Worm (Caenorhabditis elegans) whole organism, L4 larva: ENCODE results near the gene T19C3.3.

Experiments used
- F49E8.2 ChIP-seq: sonication (generic microtip); optimal IDR thresholded peaks from 2 replicates; lab custom pipeline; 2016; ENCODE audit warnings: missing compliant biosample characterization, mild to moderate bottlenecking, missing genetic modification characterization, borderline replicate concordance
- T26A8.4 ChIP-seq: fragments of 200-800 bp; sonication (Bioruptor generic); IDR thresholded peaks from 2 replicates; pipeline ENCODE4 v1.3.6; 2022; ENCODE audit warnings: missing genetic modification characterization, missing compliant biosample characterization
- Y48G9A.11 ChIP-seq: fragments of 200-800 bp; sonication (Bioruptor generic); IDR thresholded peaks from 2 replicates; pipeline ENCODE4 v1.3.6; 2022; ENCODE audit warnings: missing genetic modification reagents, missing genetic modification characterization, missing compliant biosample characterization
- Y75B8A.6 ChIP-seq: fragments of 200-800 bp; sonication (Bioruptor generic); IDR thresholded peaks from 2 replicates; pipeline ENCODE4 v1.3.6; 2022; ENCODE audit warnings: missing genetic modification reagents, missing genetic modification characterization, missing compliant biosample characterization
- aha-1 ChIP-seq: fragments of 150-350 bp; peaks from one replicate; lab custom pipeline; 2014; ENCODE audit warnings: missing biosample characterization, missing genetic modification characterization
- arid-1 ChIP-seq: fragments of 200-800 bp; sonication (Bioruptor generic); conservative IDR thresholded peaks from 2 replicates; pipeline ENCODE4 v1.3.6; 2022; ENCODE audit warnings: missing genetic modification reagents, missing genetic modification characterization, missing compliant biosample characterization
- ceh-28 ChIP-seq: fragments of 150-350 bp; optimal IDR thresholded peaks from 2 replicates; lab custom pipeline; 2014; ENCODE audit warnings: missing biosample characterization, missing genetic modification reagents, missing genetic modification characterization
- ceh-62 ChIP-seq: sonication (generic microtip); optimal IDR thresholded peaks from 2 replicates; lab custom pipeline; 2017; ENCODE audit warnings: missing biosample characterization, missing genetic modification characterization
- daf-16 ChIP-seq, 3 experiments: sonication (generic microtip); optimal IDR thresholded peaks; 2 replicates each; lab custom pipeline; 2016 to 2017; ENCODE audit warnings: missing genetic modification characterization in 3 of 3, missing genetic modification reagents in 3 of 3, mild to moderate bottlenecking in 2 of 3, missing compliant biosample characterization in 2 of 3, missing biosample characterization in 1 of 3, moderate library complexity in 1 of 3
- daf-8 ChIP-seq: fragments of 200-800 bp; sonication (Bioruptor generic); IDR thresholded peaks from 2 replicates; pipeline ENCODE4 v1.3.6; 2022; ENCODE audit warnings: missing genetic modification characterization, missing compliant biosample characterization
- dmd-6 ChIP-seq: fragments of 200-800 bp; sonication (Bioruptor generic); IDR thresholded peaks from 2 replicates; pipeline ENCODE4 v1.3.6; 2022; ENCODE audit warnings: missing genetic modification reagents, missing genetic modification characterization, missing compliant biosample characterization
- dmd-9 ChIP-seq: fragments of 200-800 bp; sonication (Bioruptor generic); IDR thresholded peaks from 2 replicates; pipeline ENCODE4 v1.3.6; 2022; ENCODE audit warnings: missing genetic modification reagents, missing genetic modification characterization, missing compliant biosample characterization
- dpl-1 ChIP-seq: fragments of 150-350 bp; optimal IDR thresholded peaks from 2 replicates; lab custom pipeline; 2014; ENCODE audit warnings: missing biosample characterization, missing genetic modification reagents, missing genetic modification characterization
- dve-1 ChIP-seq: sonication (generic microtip); optimal IDR thresholded peaks from 2 replicates; lab custom pipeline; 2017; ENCODE audit warnings: antibody characterized with exemption, mild to moderate bottlenecking, missing genetic modification characterization, missing compliant biosample characterization; ENCODE audit not compliant: insufficient read depth
- fkh-10 ChIP-seq: fragments of 150-350 bp; optimal IDR thresholded peaks from 2 replicates; lab custom pipeline; 2014; ENCODE audit warnings: missing biosample characterization, missing genetic modification reagents, missing genetic modification characterization
- hlh-11 ChIP-seq: fragments of 200-800 bp; sonication (Bioruptor generic); optimal IDR thresholded peaks from 2 replicates; lab custom pipeline; 2018; ENCODE audit warnings: mild to moderate bottlenecking, missing genetic modification characterization, missing compliant biosample characterization
- hlh-30 ChIP-seq: sonication (generic microtip); optimal IDR thresholded peaks from 2 replicates; lab custom pipeline; 2017; ENCODE audit warnings: antibody characterized with exemption, mild to moderate bottlenecking, missing genetic modification characterization, missing compliant biosample characterization; ENCODE audit not compliant: insufficient read depth
- jun-1 ChIP-seq: fragments of 150-350 bp; optimal IDR thresholded peaks from 2 replicates; lab custom pipeline; 2014; ENCODE audit warnings: missing biosample characterization, missing genetic modification reagents, missing genetic modification characterization
- lim-7 ChIP-seq: fragments of 200-800 bp; sonication (Bioruptor generic); IDR thresholded peaks from 2 replicates; pipeline ENCODE4 v1.3.6; 2022; ENCODE audit warnings: missing genetic modification characterization, missing compliant biosample characterization
- lin-15B ChIP-seq: fragments of 150-350 bp; sonication (generic microtip); optimal IDR thresholded peaks from 3 replicates; lab custom pipeline; 2014; ENCODE audit warnings: missing biosample characterization, missing genetic modification characterization
- lir-3 ChIP-seq: sonication (generic microtip); optimal IDR thresholded peaks from 2 replicates; lab custom pipeline; 2016; ENCODE audit warnings: mild to moderate bottlenecking, missing genetic modification characterization, missing compliant biosample characterization
- lsy-2 ChIP-seq, 2 experiments: fragments of 150-350 bp in 1 of 2; sonication (generic microtip) in 1 of 2; optimal IDR thresholded peaks; 2 replicates each; lab custom pipeline; 2014 to 2017; ENCODE audit warnings: missing biosample characterization in 2 of 2, missing genetic modification characterization in 2 of 2
- madf-5 ChIP-seq, 2 experiments: fragments of 200-800 bp; sonication (Bioruptor generic); IDR thresholded peaks; 2 replicates each; pipeline ENCODE4 v1.3.6; 2022; ENCODE audit warnings: missing compliant biosample characterization in 2 of 2, missing genetic modification characterization in 2 of 2
- madf-9 ChIP-seq: fragments of 200-800 bp; sonication (Bioruptor generic); conservative IDR thresholded peaks from 2 replicates; pipeline ENCODE4 v1.3.6; 2022; ENCODE audit warnings: missing genetic modification reagents, missing genetic modification characterization, missing compliant biosample characterization
- mdl-1 ChIP-seq, 2 experiments: fragments of 150-350 bp in 1 of 2; sonication (generic microtip) in 1 of 2; optimal IDR thresholded peaks; 2 replicates each; lab custom pipeline; 2014 to 2017; ENCODE audit warnings: missing biosample characterization in 2 of 2, missing genetic modification characterization in 2 of 2
- mxl-3 ChIP-seq: fragments of 200-800 bp; sonication (Bioruptor generic); optimal IDR thresholded peaks from 2 replicates; lab custom pipeline; 2018; ENCODE audit warnings: mild to moderate bottlenecking, missing genetic modification characterization, missing compliant biosample characterization
- nhr-10 ChIP-seq: fragments of 150-350 bp; optimal IDR thresholded peaks from 2 replicates; lab custom pipeline; 2014; ENCODE audit warnings: missing biosample characterization, missing genetic modification characterization
- nhr-25 ChIP-seq: sonication (generic microtip); optimal IDR thresholded peaks from 2 replicates; lab custom pipeline; 2017; ENCODE audit warnings: missing genetic modification characterization, mild to moderate bottlenecking, missing compliant biosample characterization, antibody characterized with exemption, moderate library complexity, borderline replicate concordance; ENCODE audit not compliant: insufficient read depth
- nhr-28 ChIP-seq: fragments of 150-350 bp; optimal IDR thresholded peaks from 2 replicates; lab custom pipeline; 2014; ENCODE audit warnings: missing biosample characterization, missing genetic modification characterization
- nhr-6 ChIP-seq: fragments of 150-350 bp; optimal IDR thresholded peaks from 2 replicates; lab custom pipeline; 2014; ENCODE audit warnings: missing biosample characterization, missing genetic modification characterization
- nhr-76 ChIP-seq: fragments of 150-350 bp; optimal IDR thresholded peaks from 2 replicates; lab custom pipeline; 2014; ENCODE audit warnings: missing biosample characterization, missing genetic modification characterization
- nhr-77 ChIP-seq: fragments of 150-350 bp; optimal IDR thresholded peaks from 2 replicates; lab custom pipeline; 2014; ENCODE audit warnings: missing biosample characterization, missing genetic modification characterization
- php-3 ChIP-seq: fragments of 200-800 bp; sonication (Bioruptor generic); IDR thresholded peaks from 2 replicates; pipeline ENCODE4 v1.3.6; 2022; ENCODE audit warnings: missing genetic modification reagents, missing genetic modification characterization, missing compliant biosample characterization
- sdz-12 ChIP-seq: fragments of 200-800 bp; sonication (Bioruptor generic); optimal IDR thresholded peaks from 2 replicates; lab custom pipeline; 2018; ENCODE audit warnings: mild to moderate bottlenecking, missing genetic modification characterization, missing compliant biosample characterization
- set-16 ChIP-seq: fragments of 200-800 bp; sonication (Bioruptor generic); IDR thresholded peaks from 2 replicates; pipeline ENCODE4 v1.3.6; 2022; ENCODE audit warnings: missing genetic modification reagents, missing genetic modification characterization, missing compliant biosample characterization
- spr-1 ChIP-seq: sonication (generic microtip); optimal IDR thresholded peaks from 2 replicates; lab custom pipeline; 2016; ENCODE audit warnings: mild to moderate bottlenecking, missing genetic modification characterization, missing compliant biosample characterization
- unc-62 ChIP-seq, 3 experiments: fragments of 150-350 bp in 1 of 3; sonication (generic microtip); optimal IDR thresholded peaks in 2 of 3; peaks in 1 of 3; 1 replicate in 1 of 3; 2 replicates in 2 of 3; lab custom pipeline; 2014 to 2017; ENCODE audit warnings: missing biosample characterization in 3 of 3, missing genetic modification characterization in 3 of 3, missing genetic modification reagents in 3 of 3, missing genotype in 1 of 3
- zfp-3 ChIP-seq: fragments of 200-800 bp; sonication (Bioruptor generic); conservative IDR thresholded peaks from 2 replicates; pipeline ENCODE4 v1.3.6; 2022; ENCODE audit warnings: missing genetic modification reagents, missing genetic modification characterization, missing compliant biosample characterization
- ztf-11 ChIP-seq: fragments of 150-350 bp; optimal IDR thresholded peaks from 2 replicates; lab custom pipeline; 2014; ENCODE audit warnings: missing biosample characterization, missing genetic modification characterization

T19C3.3 gene

DNA sequence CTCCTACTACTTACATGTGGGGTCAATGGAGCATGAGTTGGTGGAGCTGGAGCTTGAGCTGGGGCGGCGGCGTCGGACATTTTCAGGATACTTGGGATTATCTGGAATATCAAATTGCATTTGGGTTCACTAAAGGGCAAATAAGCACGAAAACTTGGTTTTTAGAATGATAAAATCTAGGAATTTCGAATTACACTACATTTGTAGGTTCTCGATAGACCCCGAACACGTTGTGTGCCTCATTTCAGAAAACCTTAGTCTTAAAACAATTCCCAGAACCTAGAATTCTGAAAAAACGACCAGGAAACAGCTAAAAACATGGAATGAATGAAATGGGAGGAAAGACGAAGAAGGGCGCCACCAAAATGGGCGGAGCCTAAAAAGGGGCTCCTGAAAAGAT is at the start of gene T19C3.3:
Gene T19C3.3, minus strand, starts transcription at position 101 of the 400 bp plus-strand sequence.
- no peak for TF ChIP-seq sdz-12 (GFP tag; lab: Kevin White, UChicago)
- TF ChIP-seq nhr-6 (tag; lab: Kevin White, UChicago), result no peak
- TF ChIP-seq spr-1, result no peak
- TF ChIP-seq nhr-10 (tag; lab: Kevin White, UChicago), result no peak
- TF ChIP-seq dpl-1 (GFP tag; lab: Kevin White, UChicago), result no peak
- no peak for TF ChIP-seq madf-5 (GFP tag; IDR thresholded peaks at IDR 0.05; lab: Robert Waterston, UW)
- TF ChIP-seq zfp-3 (GFP tag; lab: Robert Waterston, UW), result no peak
- TF ChIP-seq set-16, result no peak
- TF ChIP-seq, all 104 proteins: peak for 0

DNA sequence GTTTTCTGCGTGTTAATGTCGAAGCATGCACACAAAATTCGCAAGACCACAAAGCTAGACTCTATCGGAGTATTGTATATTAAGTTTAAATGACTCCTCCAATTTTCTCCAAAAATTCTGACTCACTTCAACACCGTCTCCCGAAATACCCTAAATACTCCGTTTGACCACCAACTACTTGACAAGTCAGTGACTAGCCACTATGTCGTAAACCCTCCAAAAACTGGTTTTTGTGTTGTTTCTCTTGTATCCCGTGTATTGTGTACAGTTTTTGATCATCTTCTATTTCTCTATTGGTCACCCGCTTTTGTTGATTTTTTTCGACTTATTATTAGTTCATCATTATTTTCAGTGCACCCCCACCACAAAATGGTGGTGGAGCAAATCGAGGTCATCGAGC is 44.0 kb upstream of the T19C3.3 start, which contains the start of gene C09F5.1:
Gene C09F5.1, plus strand, starts transcription at position 353 of the 400 bp plus-strand sequence.
- TF ChIP-seq nhr-28 (tag; lab: Kevin White, UChicago), result peak; percentile 50
- TF ChIP-seq lir-3, result no peak
- TF ChIP-seq daf-8 (GFP tag; lab: Robert Waterston, UW), result no peak
- no peak for TF ChIP-seq nhr-10 (tag; lab: Kevin White, UChicago)

DNA sequence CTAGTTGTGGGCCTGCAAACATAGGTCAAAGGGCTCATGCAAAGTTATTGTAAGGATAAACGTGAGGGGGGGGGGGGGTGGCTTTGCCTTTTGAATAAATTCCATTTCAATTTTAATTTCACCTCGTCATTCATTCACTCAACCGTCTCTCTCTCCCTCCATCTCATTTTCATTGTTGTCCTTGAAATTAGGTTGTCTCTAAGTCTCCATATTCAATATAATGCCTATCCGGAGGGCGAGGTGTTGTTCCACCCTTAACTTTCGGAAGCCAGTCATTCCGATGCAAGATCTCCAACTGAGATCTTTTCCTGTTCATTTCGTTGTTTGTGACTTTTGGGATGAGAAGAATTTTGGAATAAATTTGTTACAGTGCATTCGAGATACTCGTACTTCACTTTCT is 42.9 kb upstream of the T19C3.3 start:
- TF ChIP-seq ztf-11 (tag; lab: Kevin White, UChicago) (no peak), jun-1 (tag; lab: Kevin White, UChicago) (no peak), dmd-9 (GFP tag; lab: Robert Waterston, UW) (no peak), Y48G9A.11 (no peak), aha-1 (tag; lab: Kevin White, UChicago) (peak; percentile 1), T26A8.4 (GFP tag; lab: Robert Waterston, UW) (no peak), nhr-25 (tag; lab: Kevin White, UChicago) (peak; percentile 23), php-3 (GFP tag; lab: Robert Waterston, UW) (no peak), unc-62 (GFP tag; optimal IDR thresholded peaks at IDR 0.05 in 1 of 2; lab: Kevin White, UChicago) (peak in 1 of 2 experiments; percentile 76), unc-62 (tag; optimal IDR thresholded peaks at IDR 0.05; lab: Kevin White, UChicago) (no peak), lim-7 (GFP tag; lab: Robert Waterston, UW) (no peak)

DNA sequence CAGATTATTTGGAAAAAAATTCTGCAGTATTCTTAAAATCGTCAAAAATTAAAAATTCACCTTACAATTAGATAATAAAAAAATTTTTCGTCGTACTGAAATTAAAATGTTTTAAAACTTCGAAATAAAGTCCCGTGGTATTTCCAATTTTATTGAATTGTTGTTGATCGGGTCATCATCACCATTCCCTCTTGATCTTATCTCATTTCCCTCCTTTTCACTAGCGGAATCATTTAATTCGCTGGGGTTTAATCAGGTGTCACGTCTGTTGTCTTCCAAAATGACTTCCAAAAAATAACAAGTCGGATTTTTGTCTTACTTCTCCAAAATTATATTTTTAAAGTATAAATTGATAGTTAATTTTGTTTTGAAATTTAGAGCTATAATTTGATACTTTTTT is 42.3 kb upstream of the T19C3.3 start:
- TF ChIP-seq jun-1 (tag; lab: Kevin White, UChicago) (no peak), Y75B8A.6 (GFP tag; lab: Robert Waterston, UW) (no peak), F49E8.2 (tag; lab: Kevin White, UChicago) (no peak)

DNA sequence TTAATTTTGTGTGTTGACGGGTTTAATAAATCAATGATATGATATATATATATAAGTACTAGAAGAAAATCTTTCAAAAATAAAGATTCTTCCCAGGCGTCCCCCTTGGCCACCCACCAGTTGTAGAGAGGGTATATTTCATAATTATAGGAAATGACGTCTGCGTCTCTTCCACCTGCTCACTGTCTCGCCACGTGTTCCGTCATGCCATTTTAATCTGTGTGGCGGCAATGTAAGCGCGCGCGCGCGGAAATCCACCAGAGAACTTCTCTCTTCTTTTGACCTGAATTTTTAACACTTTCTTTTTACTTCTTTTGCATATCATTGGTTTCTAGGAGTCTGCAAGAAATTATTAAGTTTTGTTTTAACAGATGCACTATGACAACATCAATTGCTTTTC is 40.0 kb upstream of the T19C3.3 start:
- TF ChIP-seq hlh-11 (tag; lab: Kevin White, UChicago) (no peak), mxl-3 (GFP tag; lab: Kevin White, UChicago) (peak; percentile 42), mdl-1 (tag; optimal IDR thresholded peaks at IDR 0.05; lab: Kevin White, UChicago) (peak in 1 of 2 experiments; percentile 21), dmd-6 (GFP tag; lab: Robert Waterston, UW) (no peak), madf-9 (GFP tag; lab: Robert Waterston, UW) (0 out of 2 replicates have a peak, but pooled peaks have one; percentile 46), hlh-30 (tag; lab: Kevin White, UChicago) (peak; percentile 76)

DNA sequence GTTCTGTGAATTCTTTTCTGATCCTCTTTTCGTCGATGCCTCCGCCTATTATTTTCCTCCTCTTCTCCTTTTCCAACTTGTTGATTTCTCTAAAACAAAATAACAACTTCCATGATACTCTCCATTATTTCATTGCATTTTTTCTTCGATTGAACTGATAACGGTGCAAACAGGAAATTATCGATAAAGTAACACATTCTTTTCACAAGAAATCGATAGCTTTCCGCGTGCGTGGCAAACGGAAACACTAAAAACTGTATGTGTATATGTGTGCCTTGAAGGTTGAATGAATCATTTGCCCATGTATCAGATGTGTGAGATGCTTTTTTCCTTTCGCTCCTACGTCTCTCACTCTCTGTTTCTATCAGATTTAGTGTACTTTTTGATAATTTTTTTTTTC is 37.2 kb upstream of the T19C3.3 start:
- no peak for TF ChIP-seq nhr-76 (tag; lab: Kevin White, UChicago)
- peak; percentile 49 for TF ChIP-seq dve-1
- TF ChIP-seq php-3 (GFP tag; lab: Robert Waterston, UW), result 0 out of 2 replicates have a peak, but pooled peaks have one; percentile 14
- TF ChIP-seq mdl-1 (tag; optimal IDR thresholded peaks at IDR 0.05; lab: Kevin White, UChicago), result peak in 1 of 2 experiments; percentile 14
- peak; percentile 78 for TF ChIP-seq nhr-28 (tag; lab: Kevin White, UChicago)
- peak; percentile 6 for TF ChIP-seq ceh-28 (tag; lab: Kevin White, UChicago)
- TF ChIP-seq hlh-11 (tag; lab: Kevin White, UChicago), result peak; percentile 58
- no peak for TF ChIP-seq ceh-62 (tag; lab: Kevin White, UChicago)
- peak; percentile 45 for TF ChIP-seq dmd-6 (GFP tag; lab: Robert Waterston, UW)
- no peak for TF ChIP-seq daf-16 (GFP tag; optimal IDR thresholded peaks at IDR 0.05; lab: Kevin White, UChicago)
- TF ChIP-seq daf-16 (tag; optimal IDR thresholded peaks at IDR 0.05; lab: Kevin White, UChicago), result peak; percentile 91
- peak; percentile 18 for TF ChIP-seq nhr-77
- no peak for TF ChIP-seq arid-1 (GFP tag; lab: Robert Waterston, UW)
- no peak for TF ChIP-seq lin-15B (tag; lab: Kevin White, UChicago)
- TF ChIP-seq hlh-30 (tag; lab: Kevin White, UChicago), result peak; percentile 45
- TF ChIP-seq fkh-10 (GFP tag; lab: Kevin White, UChicago), result no peak
- peak in 1 of 2 experiments; percentile 6 for TF ChIP-seq lsy-2 (tag; optimal IDR thresholded peaks at IDR 0.05; lab: Kevin White, UChicago)
- TF ChIP-seq ztf-11 (tag; lab: Kevin White, UChicago), result no peak
